Fruit fly (Drosophila melanogaster) whole organism, embryonic: ENCODE results near the gene GNBP1.

ENCODE experiments used
- CG11085 ChIP-seq: fragments of 200-800 bp; sonication (Bioruptor generic); IDR thresholded peaks from 2 replicates; pipeline ENCODE4 v1.3.6; 2022; ENCODE audit warnings: missing biosample characterization, missing genetic modification characterization
- CG11247 ChIP-seq: fragments of 200-800 bp; sonication (Bioruptor generic); IDR thresholded peaks from 2 replicates; pipeline ENCODE4 v1.3.6; 2022; ENCODE audit warnings: missing biosample characterization, missing genetic modification characterization
- CG11504 ChIP-seq: fragments of 200-800 bp; sonication (Bioruptor generic); optimal IDR thresholded peaks from 3 replicates; lab custom pipeline; 2019; ENCODE audit warnings: missing biosample characterization, mild to moderate bottlenecking, missing genetic modification characterization, moderate library complexity
- CG13624 ChIP-seq: fragments of 200-800 bp; sonication (Bioruptor generic); optimal IDR thresholded peaks from 2 replicates; lab custom pipeline; 2016; ENCODE audit warnings: missing biosample characterization, missing genetic modification characterization
- CG15073 ChIP-seq: fragments of 200-800 bp; sonication (Bioruptor generic); optimal IDR thresholded peaks from 2 replicates; lab custom pipeline; 2016; ENCODE audit warnings: missing biosample characterization, missing genetic modification characterization
- CG15269 ChIP-seq: fragments of 200-800 bp; sonication (Bioruptor generic); optimal IDR thresholded peaks from 2 replicates; lab custom pipeline; 2018; ENCODE audit warnings: missing biosample characterization, mild to moderate bottlenecking, missing genetic modification characterization, moderate library complexity
- CG17829 ChIP-seq: fragments of 200-800 bp; optimal IDR thresholded peaks from 2 replicates; lab custom pipeline; 2019; ENCODE audit warnings: missing biosample characterization, mild to moderate bottlenecking, missing genetic modification characterization, moderate library complexity
- CG18011 ChIP-seq: fragments of 200-800 bp; sonication (Bioruptor generic); optimal IDR thresholded peaks from 2 replicates; lab custom pipeline; 2017; ENCODE audit warnings: missing biosample characterization, missing genetic modification characterization, mild to moderate bottlenecking, moderate library complexity, missing genotype
- CG18262 ChIP-seq: fragments of 200-800 bp; optimal IDR thresholded peaks from 3 replicates; lab custom pipeline; 2019; ENCODE audit warnings: missing biosample characterization, mild to moderate bottlenecking, missing genetic modification characterization, moderate library complexity
- CG3281 ChIP-seq: fragments of 200-800 bp; sonication (Bioruptor generic); optimal IDR thresholded peaks from 3 replicates; lab custom pipeline; 2017; ENCODE audit warnings: missing biosample characterization, mild to moderate bottlenecking, missing genetic modification characterization
- CG3995 ChIP-seq: fragments of 200-800 bp; sonication (Bioruptor generic); optimal IDR thresholded peaks from 3 replicates; lab custom pipeline; 2016; ENCODE audit warnings: missing biosample characterization, missing genetic modification characterization
- CG4360 ChIP-seq: fragments of 200-800 bp; sonication (Bioruptor generic); IDR thresholded peaks from 2 replicates; pipeline ENCODE4 v1.3.6; 2022; ENCODE audit warnings: missing biosample characterization, missing genetic modification characterization
- CG4707 ChIP-seq: fragments of 200-800 bp; sonication (Bioruptor generic); optimal IDR thresholded peaks from 2 replicates; lab custom pipeline; 2018; ENCODE audit warnings: missing biosample characterization, mild to moderate bottlenecking, missing genetic modification characterization, moderate library complexity
- CG4820 ChIP-seq: fragments of 200-800 bp; sonication (Bioruptor generic); optimal IDR thresholded peaks from 3 replicates; lab custom pipeline; 2016; ENCODE audit warnings: missing biosample characterization, missing genetic modification characterization
- CG6813 ChIP-seq: fragments of 200-800 bp; sonication (Bioruptor generic); optimal IDR thresholded peaks from 2 replicates; lab custom pipeline; 2017; ENCODE audit warnings: missing biosample characterization, missing genetic modification characterization, mild to moderate bottlenecking, moderate library complexity, missing genetic modification reagents
- CG7357 ChIP-seq: fragments of 200-800 bp; sonication (Bioruptor generic); IDR thresholded peaks from 3 replicates; pipeline ENCODE4 v1.3.6; 2022; ENCODE audit warnings: missing biosample characterization, missing genetic modification characterization
- CG8924 ChIP-seq: fragments of 200-800 bp; optimal IDR thresholded peaks from 3 replicates; lab custom pipeline; 2019; ENCODE audit warnings: missing biosample characterization, mild to moderate bottlenecking, missing genetic modification characterization, moderate library complexity
- CG9215 ChIP-seq: fragments of 200-800 bp; sonication (Bioruptor generic); IDR thresholded peaks from 2 replicates; pipeline ENCODE4 v1.3.6; 2022; ENCODE audit warnings: missing biosample characterization, missing genetic modification characterization
- CHES-1-like ChIP-seq: fragments of 200-800 bp; sonication (Bioruptor generic); optimal IDR thresholded peaks from 2 replicates; lab custom pipeline; 2016; ENCODE audit warnings: missing biosample characterization, missing genetic modification characterization
- Dek ChIP-seq: fragments of 200-800 bp; sonication (Bioruptor generic); optimal IDR thresholded peaks from 3 replicates; lab custom pipeline; 2019; ENCODE audit warnings: missing biosample characterization, mild to moderate bottlenecking, missing genetic modification characterization, moderate library complexity
- Doc3 ChIP-seq: fragments of 200-800 bp; sonication (Bioruptor generic); IDR thresholded peaks from 3 replicates; pipeline ENCODE4 v1.3.6; 2022; ENCODE audit warnings: missing biosample characterization, missing genetic modification characterization; ENCODE audit not compliant: partially characterized antibody
- ERR ChIP-seq: fragments of 200-800 bp; sonication (Bioruptor generic); optimal IDR thresholded peaks from 2 replicates; lab custom pipeline; 2016; ENCODE audit warnings: missing biosample characterization, missing genetic modification characterization
- Elba2 ChIP-seq: fragments of 200-800 bp; sonication (Bioruptor generic); optimal IDR thresholded peaks from 3 replicates; lab custom pipeline; 2016; ENCODE audit warnings: missing biosample characterization, missing genetic modification characterization
- Fer3 ChIP-seq: fragments of 200-800 bp; sonication (Bioruptor generic); optimal IDR thresholded peaks from 2 replicates; lab custom pipeline; 2018; ENCODE audit warnings: missing biosample characterization, mild to moderate bottlenecking, missing genetic modification characterization, moderate library complexity
- HmgD ChIP-seq: fragments of 200-800 bp; sonication (Bioruptor generic); optimal IDR thresholded peaks from 3 replicates; lab custom pipeline; 2016; ENCODE audit warnings: missing biosample characterization, missing genetic modification characterization
- Hr3 ChIP-seq: fragments of 200-800 bp; sonication (Bioruptor generic); optimal IDR thresholded peaks from 3 replicates; lab custom pipeline; 2016; ENCODE audit warnings: missing biosample characterization, missing genetic modification characterization
- Lhr ChIP-seq: fragments of 200-800 bp; sonication (Bioruptor generic); optimal IDR thresholded peaks from 3 replicates; lab custom pipeline; 2017; ENCODE audit warnings: mild to moderate bottlenecking, missing biosample characterization, missing genetic modification reagents, missing genetic modification characterization
- Lim3 ChIP-seq: fragments of 200-800 bp; sonication (Bioruptor generic); IDR thresholded peaks from 2 replicates; pipeline ENCODE4 v1.3.6; 2022; ENCODE audit warnings: missing biosample characterization, missing genetic modification characterization
- Lpt ChIP-seq: fragments of >200 bp; optimal IDR thresholded peaks from 2 replicates; lab custom pipeline; 2018; ENCODE audit warnings: missing biosample characterization, missing genetic modification characterization
- MBD-R2 ChIP-seq: fragments of 200-800 bp; sonication (Bioruptor generic); IDR thresholded peaks from 2 replicates; pipeline ENCODE4 v1.3.6; 2022; ENCODE audit warnings: missing biosample characterization, missing genetic modification characterization
- Max ChIP-seq: fragments of 200-800 bp; sonication (Bioruptor generic); optimal IDR thresholded peaks from 2 replicates; lab custom pipeline; 2016; ENCODE audit warnings: missing biosample characterization, mild to moderate bottlenecking, missing genetic modification characterization
- NC2β ChIP-seq: fragments of 200-800 bp; sonication (Bioruptor generic); optimal IDR thresholded peaks from 2 replicates; lab custom pipeline; 2016; ENCODE audit warnings: missing biosample characterization, missing genetic modification characterization
- Ravus ChIP-seq: fragments of 200-800 bp; sonication (Bioruptor generic); IDR thresholded peaks from 2 replicates; pipeline ENCODE4 v1.3.6; 2022; ENCODE audit warnings: missing biosample characterization, missing genetic modification characterization
- Xbp1 ChIP-seq: fragments of 200-800 bp; sonication (Bioruptor generic); optimal IDR thresholded peaks from 3 replicates; lab custom pipeline; 2016; ENCODE audit warnings: missing biosample characterization, mild to moderate bottlenecking, missing genetic modification characterization
- ase ChIP-seq: fragments of 200-800 bp; sonication (Bioruptor generic); IDR thresholded peaks from 3 replicates; pipeline ENCODE4 v1.3.6; 2022; ENCODE audit warnings: missing biosample characterization, missing genetic modification characterization
- ato ChIP-seq: fragments of 200-800 bp; sonication (Bioruptor generic); IDR thresholded peaks from 2 replicates; pipeline ENCODE4 v1.3.6; 2022; ENCODE audit warnings: missing biosample characterization, missing genetic modification characterization; ENCODE audit not compliant: partially characterized antibody
- crc ChIP-seq: fragments of 200-800 bp; sonication (Bioruptor generic); optimal IDR thresholded peaks from 2 replicates; lab custom pipeline; 2016; ENCODE audit warnings: missing biosample characterization, missing genetic modification characterization
- en ChIP-seq: fragments of 200-800 bp; sonication (Bioruptor generic); optimal IDR thresholded peaks from 2 replicates; lab custom pipeline; 2016; ENCODE audit warnings: missing biosample characterization, missing genetic modification characterization
- fd3F ChIP-seq: fragments of 200-800 bp; sonication (Bioruptor generic); optimal IDR thresholded peaks from 2 replicates; lab custom pipeline; 2018; ENCODE audit warnings: missing biosample characterization, mild to moderate bottlenecking, missing genetic modification characterization, moderate library complexity
- gro ChIP-seq: fragments of 200-800 bp; sonication (Bioruptor generic); optimal IDR thresholded peaks from 2 replicates; lab custom pipeline; 2016; ENCODE audit warnings: missing biosample characterization, missing genetic modification characterization
- gsb-n ChIP-seq: fragments of 200-800 bp; sonication (Bioruptor generic); optimal IDR thresholded peaks from 3 replicates; lab custom pipeline; 2018; ENCODE audit warnings: missing biosample characterization, mild to moderate bottlenecking, missing genetic modification characterization
- ham ChIP-seq: fragments of 200-800 bp; sonication (Bioruptor generic); IDR thresholded peaks from 2 replicates; pipeline ENCODE4 v1.3.6; 2022; ENCODE audit warnings: missing biosample characterization, missing genetic modification characterization
- ind ChIP-seq: fragments of 200-800 bp; sonication (Bioruptor generic); optimal IDR thresholded peaks from 3 replicates; lab custom pipeline; 2016; ENCODE audit warnings: missing biosample characterization, missing genetic modification characterization
- mld ChIP-seq: fragments of 200-800 bp; sonication (Bioruptor generic); IDR thresholded peaks from 3 replicates; pipeline ENCODE4 v1.3.6; 2022; ENCODE audit warnings: missing biosample characterization, missing genetic modification characterization; ENCODE audit not compliant: partially characterized antibody
- odd ChIP-seq: fragments of 200-800 bp; sonication (Bioruptor generic); optimal IDR thresholded peaks from 2 replicates; lab custom pipeline; 2017; ENCODE audit warnings: missing biosample characterization, mild to moderate bottlenecking, missing genetic modification characterization
- row ChIP-seq: fragments of 200-800 bp; sonication (Bioruptor generic); IDR thresholded peaks from 3 replicates; pipeline ENCODE4 v1.3.6; 2022; ENCODE audit warnings: missing biosample characterization, missing genetic modification characterization
- sc ChIP-seq, 3 experiments: fragments of >200 bp in 2 of 3; fragments of 200-800 bp in 1 of 3; sonication (Bioruptor generic) in 1 of 3; optimal IDR thresholded peaks; 2 replicates in 2 of 3; 3 replicates in 1 of 3; lab custom pipeline; 2017; ENCODE audit warnings: mild to moderate bottlenecking in 1 of 3, missing biosample characterization in 1 of 3, missing genetic modification characterization in 1 of 3, missing genetic modification reagents in 1 of 3
- schlank ChIP-seq: fragments of 200-800 bp; sonication (Bioruptor generic); optimal IDR thresholded peaks from 2 replicates; lab custom pipeline; 2018; ENCODE audit warnings: missing biosample characterization, mild to moderate bottlenecking, missing genetic modification characterization
- vnd ChIP-seq: fragments of 200-800 bp; sonication (Bioruptor generic); IDR thresholded peaks from 3 replicates; pipeline ENCODE4 v1.3.6; 2022; ENCODE audit warnings: missing biosample characterization, missing genetic modification characterization; ENCODE audit not compliant: partially characterized antibody
- wek ChIP-seq: fragments of 200-800 bp; sonication (Bioruptor generic); optimal IDR thresholded peaks from 3 replicates; lab custom pipeline; 2018; ENCODE audit warnings: missing biosample characterization, mild to moderate bottlenecking, missing genetic modification characterization, moderate library complexity
- wor ChIP-seq: fragments of 200-800 bp; sonication (Bioruptor generic); IDR thresholded peaks from 2 replicates; pipeline ENCODE4 v1.3.6; 2022; ENCODE audit warnings: missing biosample characterization, missing genetic modification characterization

GNBP1 gene

DNA sequence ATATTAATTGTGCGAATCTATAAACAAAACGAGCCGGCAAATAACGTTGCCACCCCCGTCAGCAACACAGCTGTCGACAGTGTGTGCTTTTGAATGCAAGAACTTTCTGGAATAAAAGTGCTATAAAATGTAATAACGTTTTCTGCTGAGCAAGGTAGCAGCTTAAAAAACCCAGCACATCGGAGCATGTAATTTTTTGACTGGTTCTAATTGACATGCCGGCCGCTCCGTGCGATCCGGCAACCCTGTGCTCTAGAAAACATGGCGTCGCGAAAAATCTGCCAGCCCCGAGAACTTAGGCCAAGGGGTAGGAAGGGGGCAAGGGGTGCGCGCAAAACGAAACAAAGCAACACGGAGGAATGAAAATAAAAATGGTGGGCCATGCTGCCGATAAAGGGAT lies 3.4 kb upstream of the GNBP1 start (continued):
- TF ChIP-seq wek (GFP tag; lab: Kevin White, UChicago) (no peak), CG8924 (tag; lab: Kevin White, UChicago) (peak; percentile 3), schlank (tag; lab: Kevin White, UChicago) (no peak), CG15073 (GFP tag; lab: Kevin White, UChicago) (no peak), vnd (GFP tag; lab: Robert Waterston, UW) (no peak), CG4707 (GFP tag; lab: Kevin White, UChicago) (no peak), CG15269 (no peak), fd3F (no peak), ERR (no peak), CG11085 (GFP tag; lab: Robert Waterston, UW) (no peak), CG7357 (no peak), CG9215 (GFP tag; lab: Robert Waterston, UW) (no peak), ase (GFP tag; lab: Robert Waterston, UW) (no peak), ind (GFP tag; lab: Kevin White, UChicago) (peak; percentile 40), CG3281 (GFP tag; lab: Kevin White, UChicago) (peak; percentile 47), CG11504 (tag; lab: Kevin White, UChicago) (peak; percentile 50), MBD-R2 (GFP tag; lab: Robert Waterston, UW) (peak; percentile 54; the same call in 1 of the 2 replicates), CG18011 (GFP tag; lab: Kevin White, UChicago) (no peak), CG3995 (GFP tag; lab: Kevin White, UChicago) (peak; percentile 46), Dek (tag; lab: Kevin White, UChicago) (no peak), odd (GFP tag; lab: Kevin White, UChicago) (no peak), row (GFP tag; lab: Robert Waterston, UW) (peak; percentile 46; the same call in 2 of the 3 replicates), CG4820 (GFP tag; lab: Kevin White, UChicago) (no peak), Lim3 (GFP tag; lab: Robert Waterston, UW) (no peak), ato (GFP tag; lab: Robert Waterston, UW) (no peak), crc (GFP tag; lab: Kevin White, UChicago) (no peak), Doc3 (GFP tag; lab: Robert Waterston, UW) (no peak), CG11247 (GFP tag; lab: Robert Waterston, UW) (0 out of 2 replicates have a peak, but pooled peaks have one; percentile 16), Hr3 (no peak), NC2β (peak; percentile 3), gsb-n (tag; lab: Kevin White, UChicago) (no peak), gro (no peak), wor (GFP tag; lab: Robert Waterston, UW) (no peak), Elba2 (peak; percentile 74), en (GFP tag; lab: Kevin White, UChicago) (no peak), mld (GFP tag; lab: Robert Waterston, UW) (no peak), HmgD (GFP tag; lab: Kevin White, UChicago) (no peak), CHES-1-like (GFP tag; lab: Kevin White, UChicago) (peak; percentile 28), CG6813 (GFP tag; lab: Kevin White, UChicago) (no peak), Xbp1 (GFP tag; lab: Kevin White, UChicago) (peak; percentile 19), CG4360 (GFP tag; lab: Robert Waterston, UW) (no peak), Max (GFP tag; lab: Kevin White, UChicago) (peak; percentile 51), sc (optimal IDR thresholded peaks at IDR 0.05; lab: Kevin White, UChicago) (no peak), sc (GFP tag; optimal IDR thresholded peaks at IDR 0.05; lab: Kevin White, UChicago) (no peak), Fer3 (tag; lab: Kevin White, UChicago) (peak; percentile 25), CG17829 (no peak), Lhr (GFP tag; lab: Kevin White, UChicago) (no peak), Lpt (GFP tag; lab: Kevin White, UChicago) (no peak), Ravus (GFP tag; lab: Robert Waterston, UW) (no peak), CG13624 (GFP tag; lab: Kevin White, UChicago) (peak; percentile 41), ham (GFP tag; lab: Robert Waterston, UW) (no peak), CG18262 (tag; lab: Kevin White, UChicago) (no peak)
